Fruit fly (Drosophila melanogaster) whole organism, adult: ENCODE data around the gene CG42467.

Source experiments
- CG7045 ChIP-seq: fragments of 200-800 bp; sonication (Bioruptor generic); optimal IDR thresholded peaks from 2 replicates; lab custom pipeline; 2017; ENCODE audit warnings: missing biosample characterization, mild to moderate bottlenecking, missing genetic modification characterization
- cnc ChIP-seq, 2 experiments: fragments of >200 bp; optimal IDR thresholded peaks; 2 replicates each; lab custom pipeline; 2017
- tj ChIP-seq: fragments of 200-800 bp; sonication (Bioruptor generic); optimal IDR thresholded peaks from 3 replicates; lab custom pipeline; 2017; ENCODE audit warnings: missing biosample characterization, mild to moderate bottlenecking, missing genetic modification characterization, moderate library complexity

dm6 chr2L:3694920-3695319, 6.2 kb upstream of the CG42467 start, which contains the start of gene CG43165:
- TF ChIP-seq tj (GFP tag; lab: Kevin White, UChicago) (no peak), cnc (optimal IDR thresholded peaks at IDR 0.05; lab: Kevin White, UChicago) (no peak), CG7045 (GFP tag; lab: Kevin White, UChicago) (no peak)
